Fruit fly (Drosophila melanogaster): ENCODE measurements around the gene SCaMC.

SCaMC gene

DNA sequence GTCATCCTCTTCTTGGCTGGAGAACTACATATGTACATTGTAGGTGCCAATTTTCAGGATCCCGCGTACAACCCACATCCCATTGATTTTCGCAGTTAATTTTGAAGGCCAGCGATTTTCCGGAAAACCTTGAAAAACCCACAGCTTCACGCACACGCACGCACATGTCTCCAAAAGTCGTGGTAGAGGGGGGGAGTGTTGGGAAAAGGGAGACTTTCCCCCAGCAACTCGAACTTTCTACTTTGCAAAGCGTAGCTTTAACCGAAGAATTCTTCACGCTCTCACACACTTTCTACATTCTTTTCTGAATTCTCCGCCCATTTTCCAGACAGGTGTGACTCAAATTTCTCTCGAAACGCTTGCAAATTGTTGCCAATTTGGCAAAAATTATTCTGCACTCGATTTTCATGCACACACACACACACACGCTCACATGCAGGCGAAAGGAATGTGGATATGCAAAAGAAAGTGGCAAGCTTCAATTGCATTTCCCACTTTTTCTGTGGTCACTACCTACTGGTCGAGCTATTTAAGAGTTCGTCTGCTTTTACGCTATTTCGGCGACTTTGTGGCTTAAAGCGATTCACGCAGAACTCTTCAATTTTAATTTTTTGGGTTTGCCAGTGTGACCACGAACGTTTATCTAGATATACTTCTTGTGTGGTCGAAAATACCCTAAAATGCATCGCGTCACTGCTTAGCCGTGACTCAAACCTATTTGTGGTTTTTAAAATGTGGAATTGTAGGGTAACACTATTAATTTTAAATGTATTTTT lies at the start of gene SCaMC:
TSS of gene SCaMC (minus strand) at position 654 of the 776 bp plus-strand sequence.
- TF ChIP-seq CG6808 (GFP tag; optimal IDR thresholded peaks at IDR 0.05): no peak
- TF ChIP-seq CG6854 (GFP tag; optimal IDR thresholded peaks at IDR 0.05): no peak
- TF ChIP-seq Ets96B (tag; optimal IDR thresholded peaks at IDR 0.05): no peak
- TF ChIP-seq CG6792 (GFP tag; optimal IDR thresholded peaks at IDR 0.05): no peak
- no peak for TF ChIP-seq CG11762 (GFP tag; optimal IDR thresholded peaks at IDR 0.05; ENCODE audit: insufficient read depth)
- TF ChIP-seq Hr4 (GFP tag; optimal IDR thresholded peaks at IDR 0.05): no peak
- TF ChIP-seq CG8632 (GFP tag; optimal IDR thresholded peaks at IDR 0.05): no peak
- peak; percentile 21 for TF ChIP-seq dsx (GFP tag; optimal IDR thresholded peaks at IDR 0.05; ENCODE audit: poor library complexity, severe bottlenecking)
- TF ChIP-seq fd59A (GFP tag; optimal IDR thresholded peaks at IDR 0.05): no peak
- peak; percentile 1 for TF ChIP-seq esn (GFP tag; optimal IDR thresholded peaks at IDR 0.05)
- TF ChIP-seq Eip93F (GFP tag; optimal IDR thresholded peaks at IDR 0.05): peak; percentile 72
- TF ChIP-seq ss (GFP tag; optimal IDR thresholded peaks at IDR 0.05): peak in 1 of 2 experiments; percentile 10
- peak; percentile 70 for TF ChIP-seq Eip78C (GFP tag)
- TF ChIP-seq CG1621 (tag; optimal IDR thresholded peaks at IDR 0.05): no peak
- TF ChIP-seq topi (GFP tag; optimal IDR thresholded peaks at IDR 0.05): no peak
- peak; percentile 3 for TF ChIP-seq Eip75B (GFP tag; optimal IDR thresholded peaks at IDR 0.05)
- peak; percentile 44 for TF ChIP-seq Sox14 (GFP tag; optimal IDR thresholded peaks at IDR 0.05)

DNA sequence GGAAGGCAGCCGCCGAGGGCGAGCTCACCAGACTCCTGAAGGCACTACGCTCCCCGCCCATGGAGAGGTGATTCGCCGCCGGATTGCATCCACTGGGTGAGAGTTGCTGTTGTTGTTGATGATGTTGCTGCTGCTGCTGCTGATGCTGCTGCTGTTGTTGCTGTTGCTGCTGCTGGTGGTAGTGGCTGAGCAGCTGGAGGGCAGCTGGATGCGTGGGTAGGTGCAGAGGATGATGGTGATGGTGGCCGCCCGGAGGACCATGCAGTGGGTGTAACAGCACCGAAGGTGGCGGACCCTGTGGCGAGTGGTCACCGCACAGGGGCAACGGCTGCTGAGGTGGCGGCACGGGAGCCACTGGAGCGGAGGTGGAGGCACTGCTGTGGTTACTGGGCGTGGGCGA lies 48.9 kb upstream of the SCaMC start:
- TF ChIP-seq svp (GFP tag) (no peak), net (GFP tag; optimal IDR thresholded peaks at IDR 0.05) (no peak), CG4318 (GFP tag; optimal IDR thresholded peaks at IDR 0.05) (no peak), CG6854 (GFP tag; optimal IDR thresholded peaks at IDR 0.05) (no peak), CG1621 (tag; optimal IDR thresholded peaks at IDR 0.05) (no peak), CG8632 (GFP tag; optimal IDR thresholded peaks at IDR 0.05) (no peak), Blimp-1 (GFP tag; optimal IDR thresholded peaks at IDR 0.05) (no peak), Sox15 (GFP tag; optimal IDR thresholded peaks at IDR 0.05) (no peak), spab (GFP tag; optimal IDR thresholded peaks at IDR 0.05) (no peak), Lpt (GFP tag; optimal IDR thresholded peaks at IDR 0.05) (no peak), CG32006 (GFP tag; optimal IDR thresholded peaks at IDR 0.05) (no peak), CG3032 (tag; optimal IDR thresholded peaks at IDR 0.05) (no peak), CG7368 (GFP tag; optimal IDR thresholded peaks at IDR 0.05) (no peak), acj6 (GFP tag; optimal IDR thresholded peaks at IDR 0.05) (no peak), CG9139 (GFP tag; optimal IDR thresholded peaks at IDR 0.05) (no peak), lz (GFP tag; optimal IDR thresholded peaks at IDR 0.05) (no peak), dac (GFP tag; optimal IDR thresholded peaks at IDR 0.05) (no peak), fkh (GFP tag; optimal IDR thresholded peaks at IDR 0.05) (no peak)

- TF ChIP-seq CG15336 (GFP tag; IDR thresholded peaks at IDR 0.05): no peak
- no peak for TF ChIP-seq net (GFP tag; optimal IDR thresholded peaks at IDR 0.05)
- TF ChIP-seq CG4318 (GFP tag; optimal IDR thresholded peaks at IDR 0.05): no peak
These were observed 47.3 kb upstream of the SCaMC start for dm6 chr3L:12461953-12462352.

dm6 chr3L:12456916-12457662 lies 42.4 kb upstream of the SCaMC start:
- TF ChIP-seq CG1621 (tag; optimal IDR thresholded peaks at IDR 0.05): no peak
- peak; percentile 31 for TF ChIP-seq fkh (GFP tag; optimal IDR thresholded peaks at IDR 0.05)
- peak; percentile 51 for TF ChIP-seq spab (GFP tag; optimal IDR thresholded peaks at IDR 0.05)
- TF ChIP-seq Eip78C (GFP tag): peak; percentile 91
- TF ChIP-seq CG8319 (GFP tag; optimal IDR thresholded peaks at IDR 0.05): peak; percentile 38
- peak; percentile 66 for TF ChIP-seq CG34406 (GFP tag; optimal IDR thresholded peaks at IDR 0.05)
- TF ChIP-seq dac (GFP tag; optimal IDR thresholded peaks at IDR 0.05): no peak
- peak; percentile 52 for TF ChIP-seq CG11762 (GFP tag; optimal IDR thresholded peaks at IDR 0.05; ENCODE audit: insufficient read depth)
- peak; percentile 10 for TF ChIP-seq vri (GFP tag; optimal IDR thresholded peaks at IDR 0.05)
- peak; percentile 53 for TF ChIP-seq topi (GFP tag; optimal IDR thresholded peaks at IDR 0.05)
- peak; percentile 66 for TF ChIP-seq dsx (GFP tag; optimal IDR thresholded peaks at IDR 0.05; ENCODE audit: poor library complexity, severe bottlenecking)
- TF ChIP-seq Eip75B (GFP tag; optimal IDR thresholded peaks at IDR 0.05): peak; percentile 48
- TF ChIP-seq CG11294 (GFP tag; IDR thresholded peaks at IDR 0.05): no peak
- peak; percentile 20 for TF ChIP-seq CG6276 (GFP tag; optimal IDR thresholded peaks at IDR 0.05)
- peak; percentile 70 for TF ChIP-seq Met (GFP tag; optimal IDR thresholded peaks at IDR 0.05)
- peak in 1 of 2 experiments; percentile 63 for TF ChIP-seq salr (GFP tag; optimal IDR thresholded peaks at IDR 0.05)
- TF ChIP-seq CG16779 (tag; optimal IDR thresholded peaks at IDR 0.05): no peak
- TF ChIP-seq Sox102F (GFP tag; optimal IDR thresholded peaks at IDR 0.05): peak; percentile 27

All from whole organism, prepupa.